Fruit fly (Drosophila melanogaster) whole organism, prepupa: ENCODE data around the gene CG13920.

Experiments
- CG10669 ChIP-seq: fragments of 200-800 bp; sonication (Bioruptor generic); optimal IDR thresholded peaks from 3 replicates; lab custom pipeline; 2018; ENCODE audit warnings: missing biosample characterization, mild to moderate bottlenecking, missing genetic modification characterization, moderate library complexity
- CG11762 ChIP-seq: fragments of 200-800 bp; sonication (Bioruptor generic); optimal IDR thresholded peaks from 3 replicates; lab custom pipeline; 2016; ENCODE audit warnings: missing biosample characterization, missing genetic modification characterization; ENCODE audit not compliant: insufficient read depth
- CG15336 ChIP-seq: fragments of 200-800 bp; sonication (Bioruptor generic); IDR thresholded peaks from 2 replicates; pipeline ENCODE4 v1.3.6; 2022; ENCODE audit warnings: missing biosample characterization, missing genetic modification characterization
- CG1621 ChIP-seq: fragments of 200-800 bp; sonication (Bioruptor generic); optimal IDR thresholded peaks from 3 replicates; lab custom pipeline; 2018; ENCODE audit warnings: missing biosample characterization, mild to moderate bottlenecking, missing genetic modification characterization
- CG31627 ChIP-seq: fragments of 200-800 bp; sonication (Bioruptor generic); optimal IDR thresholded peaks from 3 replicates; lab custom pipeline; 2016; ENCODE audit warnings: missing biosample characterization, missing genetic modification characterization
- CG32006 ChIP-seq: fragments of 200-800 bp; sonication (Bioruptor generic); optimal IDR thresholded peaks from 3 replicates; lab custom pipeline; 2017; ENCODE audit warnings: missing biosample characterization, mild to moderate bottlenecking, missing genetic modification characterization
- CG3919 ChIP-seq: fragments of 200-800 bp; sonication (Bioruptor generic); optimal IDR thresholded peaks from 3 replicates; lab custom pipeline; 2016; ENCODE audit warnings: missing biosample characterization, missing genetic modification characterization
- CG6276 ChIP-seq: fragments of 200-800 bp; sonication (Bioruptor generic); optimal IDR thresholded peaks from 2 replicates; lab custom pipeline; 2017; ENCODE audit warnings: missing biosample characterization, mild to moderate bottlenecking, missing genetic modification characterization
- CG6792 ChIP-seq: fragments of 200-800 bp; sonication (Bioruptor generic); optimal IDR thresholded peaks from 3 replicates; lab custom pipeline; 2016; ENCODE audit warnings: missing biosample characterization, missing genetic modification characterization
- CG6808 ChIP-seq: fragments of 200-800 bp; sonication (Bioruptor generic); optimal IDR thresholded peaks from 3 replicates; lab custom pipeline; 2017; ENCODE audit warnings: missing biosample characterization, missing genetic modification characterization, mild to moderate bottlenecking, moderate library complexity, missing genetic modification reagents
- CG6854 ChIP-seq: fragments of 200-800 bp; sonication (Bioruptor generic); optimal IDR thresholded peaks from 2 replicates; lab custom pipeline; 2017; ENCODE audit warnings: missing biosample characterization, mild to moderate bottlenecking, missing genetic modification characterization
- CG8319 ChIP-seq: fragments of 200-800 bp; sonication (Bioruptor generic); optimal IDR thresholded peaks from 3 replicates; lab custom pipeline; 2016; ENCODE audit warnings: missing biosample characterization, missing genetic modification characterization
- CG9139 ChIP-seq: fragments of 200-800 bp; sonication (Bioruptor generic); optimal IDR thresholded peaks from 3 replicates; lab custom pipeline; 2017; ENCODE audit warnings: missing biosample characterization, mild to moderate bottlenecking, missing genetic modification characterization
- Eip75B ChIP-seq: fragments of 200-800 bp; sonication (Bioruptor generic); optimal IDR thresholded peaks from 3 replicates; lab custom pipeline; 2016; ENCODE audit warnings: missing biosample characterization, missing genetic modification characterization
- Eip78C ChIP-seq: fragments of 200-800 bp; sonication (Bioruptor generic); peaks from one replicate; lab custom pipeline; 2016; ENCODE audit warnings: missing biosample characterization, missing genetic modification characterization
- Hr39 ChIP-seq: fragments of 200-800 bp; sonication (Bioruptor generic); optimal IDR thresholded peaks from 2 replicates; lab custom pipeline; 2016; ENCODE audit warnings: missing biosample characterization, missing genetic modification characterization
- Lpt ChIP-seq: fragments of 200-800 bp; sonication (Bioruptor generic); optimal IDR thresholded peaks from 3 replicates; lab custom pipeline; 2016; ENCODE audit warnings: missing biosample characterization, missing genetic modification characterization
- OdsH ChIP-seq: fragments of 200-800 bp; sonication (Bioruptor generic); optimal IDR thresholded peaks from 3 replicates; lab custom pipeline; 2016; ENCODE audit warnings: missing biosample characterization, missing genetic modification characterization
- Smox ChIP-seq: fragments of 200-800 bp; sonication (Bioruptor generic); optimal IDR thresholded peaks from 3 replicates; lab custom pipeline; 2016; ENCODE audit warnings: missing biosample characterization, missing genetic modification characterization
- Sox14 ChIP-seq: fragments of 200-800 bp; sonication (Bioruptor generic); optimal IDR thresholded peaks from 3 replicates; lab custom pipeline; 2016; ENCODE audit warnings: missing biosample characterization, missing genetic modification characterization
- Sox15 ChIP-seq: fragments of 200-800 bp; sonication (Bioruptor generic); optimal IDR thresholded peaks from 3 replicates; lab custom pipeline; 2016; ENCODE audit warnings: missing biosample characterization, missing genetic modification characterization
- achi ChIP-seq: fragments of 200-800 bp; sonication (Bioruptor generic); optimal IDR thresholded peaks from 3 replicates; lab custom pipeline; 2016; ENCODE audit warnings: missing biosample characterization, missing genetic modification characterization
- cyc ChIP-seq: fragments of 200-800 bp; sonication (Bioruptor generic); optimal IDR thresholded peaks from 3 replicates; lab custom pipeline; 2016; ENCODE audit warnings: missing biosample characterization, missing genetic modification characterization
- eg ChIP-seq: fragments of 200-800 bp; sonication (Bioruptor generic); IDR thresholded peaks from 3 replicates; pipeline ENCODE4 v1.3.6; 2022; ENCODE audit warnings: missing biosample characterization, missing genetic modification characterization
- esn ChIP-seq: fragments of 200-800 bp; sonication (Bioruptor generic); optimal IDR thresholded peaks from 2 replicates; lab custom pipeline; 2016; ENCODE audit warnings: missing biosample characterization, mild to moderate bottlenecking, missing genetic modification characterization, moderate library complexity
- fd59A ChIP-seq: fragments of 200-800 bp; sonication (Bioruptor generic); optimal IDR thresholded peaks from 2 replicates; lab custom pipeline; 2017; ENCODE audit warnings: missing biosample characterization, mild to moderate bottlenecking, missing genetic modification characterization, missing genetic modification reagents
- fd85E ChIP-seq: fragments of 200-800 bp; sonication (Bioruptor generic); optimal IDR thresholded peaks from 3 replicates; lab custom pipeline; 2016; ENCODE audit warnings: missing biosample characterization, missing genetic modification characterization
- fkh ChIP-seq: fragments of 200-800 bp; sonication (Bioruptor generic); optimal IDR thresholded peaks from 3 replicates; lab custom pipeline; 2017; ENCODE audit warnings: missing biosample characterization, mild to moderate bottlenecking, missing genetic modification characterization, moderate library complexity
- lz ChIP-seq: fragments of 200-800 bp; sonication (Bioruptor generic); optimal IDR thresholded peaks from 3 replicates; lab custom pipeline; 2016; ENCODE audit warnings: missing biosample characterization, missing genetic modification characterization
- net ChIP-seq: fragments of 200-800 bp; sonication (Bioruptor generic); optimal IDR thresholded peaks from 3 replicates; lab custom pipeline; 2016; ENCODE audit warnings: missing biosample characterization, missing genetic modification characterization
- pdm3 ChIP-seq: fragments of 200-800 bp; sonication (Bioruptor generic); optimal IDR thresholded peaks from 3 replicates; lab custom pipeline; 2016; ENCODE audit warnings: missing biosample characterization, missing genetic modification characterization
- salr ChIP-seq, 2 experiments: fragments of 200-800 bp; sonication (Bioruptor generic); optimal IDR thresholded peaks; 3 replicates each; lab custom pipeline; 2016 to 2018; ENCODE audit warnings: missing biosample characterization in 2 of 2, missing genetic modification characterization in 2 of 2, mild to moderate bottlenecking in 1 of 2
- spab ChIP-seq: fragments of 200-800 bp; sonication (Bioruptor generic); optimal IDR thresholded peaks from 2 replicates; lab custom pipeline; 2017; ENCODE audit warnings: missing biosample characterization, mild to moderate bottlenecking, missing genetic modification characterization, missing genetic modification reagents
- topi ChIP-seq: fragments of 200-800 bp; sonication (Bioruptor generic); optimal IDR thresholded peaks from 3 replicates; lab custom pipeline; 2016; ENCODE audit warnings: missing biosample characterization, missing genetic modification characterization
- vri ChIP-seq: fragments of 200-800 bp; sonication (Bioruptor generic); optimal IDR thresholded peaks from 3 replicates; lab custom pipeline; 2016; ENCODE audit warnings: missing biosample characterization, mild to moderate bottlenecking, missing genetic modification characterization

CG13920 gene

dm6 chr3L:1644920-1645567, 3.7 kb upstream of the CG13920 start, which contains the start of the genes alphaCOP and CG13919 (continued):
- TF ChIP-seq CG11762 (GFP tag; lab: Kevin White, UChicago) (peak; percentile 94), achi (GFP tag; lab: Kevin White, UChicago) (peak; percentile 97), Sox15 (GFP tag; lab: Kevin White, UChicago) (peak; percentile 97), fkh (GFP tag; lab: Kevin White, UChicago) (peak; percentile 94), vri (GFP tag; lab: Kevin White, UChicago) (no peak), Hr39 (GFP tag; lab: Kevin White, UChicago) (peak; percentile 97), Eip75B (GFP tag; lab: Kevin White, UChicago) (peak; percentile 96), CG6808 (GFP tag; lab: Kevin White, UChicago) (peak; percentile 91), CG15336 (peak; percentile 99), net (GFP tag; lab: Kevin White, UChicago) (peak; percentile 96), CG10669 (GFP tag; lab: Kevin White, UChicago) (peak; percentile 96), topi (GFP tag; lab: Kevin White, UChicago) (peak; percentile 98), CG6854 (GFP tag; lab: Kevin White, UChicago) (peak; percentile 82), fd85E (GFP tag; lab: Kevin White, UChicago) (no peak), CG9139 (peak; percentile 95)

- TF ChIP-seq CG1621 (tag; lab: Kevin White, UChicago): peak; percentile 78
- no peak for TF ChIP-seq CG6808 (GFP tag; lab: Kevin White, UChicago)
- no peak for TF ChIP-seq CG6792
- no peak for TF ChIP-seq Lpt (GFP tag; lab: Kevin White, UChicago)
- TF ChIP-seq CG3919 (GFP tag; lab: Kevin White, UChicago): peak; percentile 13
- TF ChIP-seq vri (GFP tag; lab: Kevin White, UChicago): no peak
- no peak for TF ChIP-seq CG6276
- TF ChIP-seq Eip78C (GFP tag; lab: Kevin White, UChicago): peak; percentile 34
- no peak for TF ChIP-seq spab (GFP tag; lab: Kevin White, UChicago)
- peak; percentile 53 for TF ChIP-seq CG31627
- TF ChIP-seq esn: peak; percentile 29
- peak; percentile 11 for TF ChIP-seq topi (GFP tag; lab: Kevin White, UChicago)
- peak; percentile 27 for TF ChIP-seq lz (GFP tag; lab: Kevin White, UChicago)
- no peak for TF ChIP-seq eg (GFP tag; lab: Robert Waterston, UW)
- TF ChIP-seq Sox14 (GFP tag; lab: Kevin White, UChicago): peak; percentile 64
Observed at dm6 chr3L:1647276-1647919, 1.3 kb upstream of the CG13920 start, which contains the start of the genes CG17249 and Bro. Gene CG17249 (minus strand): TSS chr3L:1647464. Gene Bro (plus strand): TSS chr3L:1647869.

DNA sequence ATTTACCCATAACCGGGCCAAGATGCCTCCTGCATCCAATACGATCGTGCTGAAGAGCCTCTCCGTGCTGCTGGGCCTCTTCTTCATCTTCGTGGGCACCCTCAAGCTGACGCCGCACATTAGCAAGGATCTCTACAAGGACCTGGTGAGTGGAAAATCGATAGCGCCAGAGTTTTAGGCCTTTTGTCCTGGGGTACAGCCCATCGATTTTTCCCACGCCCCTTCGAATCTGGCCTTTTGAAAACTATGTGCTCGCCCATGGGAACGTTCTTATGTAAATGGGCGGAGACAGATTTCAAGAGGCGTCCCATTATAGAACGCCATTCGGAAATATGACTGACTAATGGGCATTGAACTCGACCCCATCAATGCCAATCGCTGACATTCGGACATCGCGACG, 619 bp downstream of the CG13920 start:
- no peak for TF ChIP-seq Smox (GFP tag; lab: Kevin White, UChicago)
- no peak for TF ChIP-seq salr (GFP tag; optimal IDR thresholded peaks at IDR 0.05; lab: Kevin White, UChicago)
- no peak for TF ChIP-seq CG31627
- TF ChIP-seq CG9139: no peak
- TF ChIP-seq CG8319 (GFP tag; lab: Kevin White, UChicago): no peak
- no peak for TF ChIP-seq Lpt (GFP tag; lab: Kevin White, UChicago)
- no peak for TF ChIP-seq Eip75B (GFP tag; lab: Kevin White, UChicago)
- no peak for TF ChIP-seq fd59A (GFP tag; lab: Kevin White, UChicago)
- no peak for TF ChIP-seq OdsH (GFP tag; lab: Kevin White, UChicago)
- TF ChIP-seq CG6854 (GFP tag; lab: Kevin White, UChicago): no peak
- TF ChIP-seq CG32006: no peak
- no peak for TF ChIP-seq pdm3 (GFP tag; lab: Kevin White, UChicago)
- TF ChIP-seq cyc (GFP tag; lab: Kevin White, UChicago): no peak
